Worm (Caenorhabditis elegans) whole organism, early embryonic: ENCODE measurements around the gene T09F3.7.

Experiments used
- B0310.2 ChIP-seq: sonication (generic microtip); optimal IDR thresholded peaks from 2 replicates; lab custom pipeline; 2016; ENCODE audit warnings: mild to moderate bottlenecking, missing genetic modification characterization, missing compliant biosample characterization
- F13C5.2 ChIP-seq: sonication (generic microtip); optimal IDR thresholded peaks from 2 replicates; lab custom pipeline; 2017; ENCODE audit warnings: mild to moderate bottlenecking, missing genetic modification characterization, inconsistent platforms, missing compliant biosample characterization
- aly-1 ChIP-seq: sonication (generic microtip); optimal IDR thresholded peaks from 2 replicates; lab custom pipeline; 2016; ENCODE audit warnings: missing genetic modification characterization, missing compliant biosample characterization
- flt-1 ChIP-seq: fragments of 200-800 bp; sonication (Bioruptor generic); IDR thresholded peaks from 2 replicates; pipeline ENCODE4 v1.3.6; 2022; ENCODE audit warnings: missing genetic modification characterization, missing compliant biosample characterization
- hnd-1 ChIP-seq: sonication (generic microtip); optimal IDR thresholded peaks from 2 replicates; lab custom pipeline; 2016; ENCODE audit warnings: missing genetic modification characterization, missing compliant biosample characterization
- pes-1 ChIP-seq: fragments of 200-800 bp; sonication (Bioruptor generic); IDR thresholded peaks from 2 replicates; pipeline ENCODE4 v1.3.6; 2022; ENCODE audit warnings: missing genetic modification reagents, missing genetic modification characterization, missing compliant biosample characterization
- tbx-37 ChIP-seq: fragments of 200-800 bp; sonication (Bioruptor generic); conservative IDR thresholded peaks from 2 replicates; pipeline ENCODE4 v1.3.6; 2022; ENCODE audit warnings: missing genetic modification reagents, missing genetic modification characterization, missing compliant biosample characterization

- no peak for TF ChIP-seq pes-1 (GFP tag; lab: Robert Waterston, UW)
- no peak for TF ChIP-seq hnd-1
- no peak for TF ChIP-seq F13C5.2 (tag; lab: Kevin White, UChicago)
- TF ChIP-seq B0310.2 (tag; lab: Kevin White, UChicago): no peak
- TF ChIP-seq tbx-37 (GFP tag; lab: Robert Waterston, UW): no peak
- no peak for TF ChIP-seq flt-1 (GFP tag; lab: Robert Waterston, UW)
- no peak for TF ChIP-seq aly-1 (tag; lab: Kevin White, UChicago)
These were observed 20.0 kb downstream of the T09F3.7 start, which contains the start of gene E04D5.5 for ce11 chrII:10410989-10411388.
